Worm (Caenorhabditis elegans) whole organism, L1 larva: ENCODE measurements around the gene lrr-1.

Source experiments
- C34B4.2 ChIP-seq: sonication (generic microtip); optimal IDR thresholded peaks from 2 replicates; lab custom pipeline; 2017; ENCODE audit warnings: mild to moderate bottlenecking, missing genetic modification characterization, missing compliant biosample characterization
- F16B12.6 ChIP-seq: fragments of 150-350 bp; optimal IDR thresholded peaks from 2 replicates; lab custom pipeline; 2014; ENCODE audit warnings: missing biosample characterization, missing genetic modification characterization
- Y116A8C.19 ChIP-seq: sonication (generic microtip); optimal IDR thresholded peaks from 2 replicates; lab custom pipeline; 2016; ENCODE audit warnings: missing compliant biosample characterization, missing genetic modification characterization, borderline replicate concordance
- alr-1 ChIP-seq: fragments of 200-800 bp; sonication (Bioruptor generic); optimal IDR thresholded peaks from 2 replicates; lab custom pipeline; 2018; ENCODE audit warnings: borderline replicate concordance, mild to moderate bottlenecking, missing genetic modification characterization, missing compliant biosample characterization
- ama-1 ChIP-seq: fragments of 150-350 bp; optimal IDR thresholded peaks from 2 replicates; lab custom pipeline; 2014
- ceh-63 ChIP-seq: fragments of 200-800 bp; sonication (Bioruptor generic); optimal IDR thresholded peaks from 2 replicates; lab custom pipeline; 2018; ENCODE audit warnings: mild to moderate bottlenecking, missing genetic modification characterization, missing compliant biosample characterization
- ceh-8 ChIP-seq: fragments of 200-800 bp; sonication (Bioruptor generic); optimal IDR thresholded peaks from 2 replicates; lab custom pipeline; 2018; ENCODE audit warnings: mild to moderate bottlenecking, missing genetic modification characterization, moderate library complexity, missing compliant biosample characterization
- ceh-82 ChIP-seq, 3 experiments: fragments of 150-350 bp in 1 of 3; sonication (generic microtip) in 2 of 3; optimal IDR thresholded peaks; 2 replicates each; lab custom pipeline; 2014 to 2017; ENCODE audit warnings: missing biosample characterization in 3 of 3, missing genetic modification characterization in 3 of 3
- ceh-88 ChIP-seq: fragments of 200-800 bp; sonication (Bioruptor generic); IDR thresholded peaks from 2 replicates; pipeline ENCODE4 v1.3.6; 2022; ENCODE audit warnings: missing genetic modification characterization, missing compliant biosample characterization
- ceh-90 ChIP-seq: sonication (generic microtip); optimal IDR thresholded peaks from 2 replicates; lab custom pipeline; 2016; ENCODE audit warnings: missing genetic modification characterization, missing compliant biosample characterization
- dsc-1 ChIP-seq: sonication (generic microtip); optimal IDR thresholded peaks from 2 replicates; lab custom pipeline; 2016; ENCODE audit warnings: mild to moderate bottlenecking, missing genetic modification characterization, missing compliant biosample characterization
- efl-1 ChIP-seq, 4 experiments: fragments of 150-350 bp; optimal IDR thresholded peaks in 3 of 4; peaks in 1 of 4; 1 replicate in 1 of 4; 2 replicates in 3 of 4; lab custom pipeline; 2014; ENCODE audit warnings: missing biosample characterization in 2 of 4, missing genetic modification characterization in 2 of 4, missing genetic modification reagents in 2 of 4
- egl-13 ChIP-seq: sonication (generic microtip); optimal IDR thresholded peaks from 2 replicates; lab custom pipeline; 2016; ENCODE audit warnings: missing genotype, missing genetic modification reagents, missing genetic modification characterization, missing compliant biosample characterization
- elt-2 ChIP-seq: sonication (generic microtip); optimal IDR thresholded peaks from 2 replicates; lab custom pipeline; 2016; ENCODE audit warnings: missing genetic modification characterization, mild to moderate bottlenecking, inconsistent platforms, missing compliant biosample characterization, missing genetic modification reagents
- fkh-4 ChIP-seq: sonication (generic microtip); optimal IDR thresholded peaks from 2 replicates; lab custom pipeline; 2016; ENCODE audit warnings: missing compliant biosample characterization, missing genetic modification characterization, borderline replicate concordance
- fos-1 ChIP-seq: fragments of 150-350 bp; optimal IDR thresholded peaks from 2 replicates; lab custom pipeline; 2014; ENCODE audit warnings: missing biosample characterization, missing genetic modification characterization
- grh-1 ChIP-seq: fragments of 200-800 bp; sonication (Bioruptor generic); IDR thresholded peaks from 2 replicates; pipeline ENCODE4 v1.3.6; 2022; ENCODE audit warnings: missing genetic modification reagents, missing genetic modification characterization, missing compliant biosample characterization
- irx-1 ChIP-seq: sonication (generic microtip); optimal IDR thresholded peaks from 2 replicates; lab custom pipeline; 2016; ENCODE audit warnings: missing genetic modification characterization, missing compliant biosample characterization
- isw-1 ChIP-seq: fragments of 200-800 bp; sonication (Bioruptor generic); IDR thresholded peaks from 2 replicates; pipeline ENCODE4 v1.3.6; 2022; ENCODE audit warnings: missing genetic modification characterization, missing compliant biosample characterization
- lin-13 ChIP-seq: fragments of 150-350 bp; optimal IDR thresholded peaks from 2 replicates; lab custom pipeline; 2014; ENCODE audit warnings: missing biosample characterization, missing genetic modification reagents, missing genetic modification characterization
- lin-14 ChIP-seq: fragments of 200-800 bp; sonication (Bioruptor generic); optimal IDR thresholded peaks from 2 replicates; lab custom pipeline; 2018; ENCODE audit warnings: mild to moderate bottlenecking, missing genetic modification characterization, moderate library complexity, missing compliant biosample characterization
- lin-15B ChIP-seq: fragments of 150-350 bp; sonication (generic microtip); optimal IDR thresholded peaks from 3 replicates; lab custom pipeline; 2014; ENCODE audit warnings: missing biosample characterization, missing genetic modification characterization
- lin-39 ChIP-seq: fragments of 150-350 bp; optimal IDR thresholded peaks from 2 replicates; lab custom pipeline; 2014; ENCODE audit warnings: missing biosample characterization, missing genetic modification reagents, missing genetic modification characterization
- lir-3 ChIP-seq: sonication (generic microtip); optimal IDR thresholded peaks from 2 replicates; lab custom pipeline; 2016; ENCODE audit warnings: mild to moderate bottlenecking, missing genetic modification characterization, moderate library complexity, missing compliant biosample characterization; ENCODE audit not compliant: poor library complexity
- mdl-1 ChIP-seq, 2 experiments: fragments of 150-350 bp; optimal IDR thresholded peaks; 2 replicates each; lab custom pipeline; 2014 to 2017; ENCODE audit warnings: missing biosample characterization in 2 of 2, missing genetic modification characterization in 2 of 2, inconsistent platforms in 1 of 2
- mef-2 ChIP-seq: fragments of 150-350 bp; optimal IDR thresholded peaks from 2 replicates; lab custom pipeline; 2014; ENCODE audit warnings: missing biosample characterization, missing genetic modification characterization
- mep-1 ChIP-seq: fragments of 150-350 bp; optimal IDR thresholded peaks from 2 replicates; lab custom pipeline; 2014; ENCODE audit warnings: missing biosample characterization, missing genetic modification characterization
- nhr-11 ChIP-seq: fragments of 150-350 bp; optimal IDR thresholded peaks from 2 replicates; lab custom pipeline; 2014; ENCODE audit warnings: missing biosample characterization, missing genetic modification characterization
- nhr-19 ChIP-seq: fragments of 200-800 bp; sonication (Bioruptor generic); conservative IDR thresholded peaks from 2 replicates; pipeline ENCODE4 v1.3.6; 2022; ENCODE audit warnings: missing genetic modification characterization, missing compliant biosample characterization
- nhr-20 ChIP-seq: sonication (generic microtip); optimal IDR thresholded peaks from 2 replicates; lab custom pipeline; 2016; ENCODE audit warnings: mild to moderate bottlenecking, missing genetic modification characterization, missing compliant biosample characterization
- nhr-237 ChIP-seq: fragments of 150-350 bp; optimal IDR thresholded peaks from 2 replicates; lab custom pipeline; 2014; ENCODE audit warnings: missing biosample characterization, missing genetic modification characterization
- nhr-28 ChIP-seq: fragments of 150-350 bp; optimal IDR thresholded peaks from 2 replicates; lab custom pipeline; 2014; ENCODE audit warnings: missing biosample characterization, missing genetic modification characterization
- nhr-71 ChIP-seq: sonication (generic microtip); optimal IDR thresholded peaks from 2 replicates; lab custom pipeline; 2016; ENCODE audit warnings: mild to moderate bottlenecking, missing genetic modification characterization, moderate library complexity, missing compliant biosample characterization
- nhr-76 ChIP-seq: sonication (generic microtip); optimal IDR thresholded peaks from 2 replicates; lab custom pipeline; 2017; ENCODE audit warnings: missing biosample characterization, missing genetic modification characterization
- nhr-77 ChIP-seq: fragments of 150-350 bp; optimal IDR thresholded peaks from 2 replicates; lab custom pipeline; 2014; ENCODE audit warnings: missing biosample characterization, missing genetic modification characterization
- nhr-84 ChIP-seq: sonication (generic microtip); optimal IDR thresholded peaks from 2 replicates; lab custom pipeline; 2017; ENCODE audit warnings: missing biosample characterization, missing genetic modification characterization
- nhr-85 ChIP-seq: sonication (generic microtip); peaks from one replicate; lab custom pipeline; 2016; ENCODE audit warnings: missing genetic modification characterization, inconsistent platforms, missing compliant biosample characterization
- nhr-90 ChIP-seq: sonication (generic microtip); optimal IDR thresholded peaks from 2 replicates; lab custom pipeline; 2016; ENCODE audit warnings: mild to moderate bottlenecking, missing genetic modification characterization, missing compliant biosample characterization; ENCODE audit not compliant: poor library complexity
- pag-3 ChIP-seq: sonication (generic microtip); optimal IDR thresholded peaks from 2 replicates; lab custom pipeline; 2017; ENCODE audit warnings: missing genetic modification characterization, mild to moderate bottlenecking, missing compliant biosample characterization, antibody characterized with exemption, borderline replicate concordance; ENCODE audit not compliant: insufficient read depth
- rnt-1 ChIP-seq: sonication (generic microtip); optimal IDR thresholded peaks from 2 replicates; lab custom pipeline; 2016; ENCODE audit warnings: mild to moderate bottlenecking, missing genetic modification characterization, moderate library complexity, missing compliant biosample characterization
- skn-1 ChIP-seq: fragments of 150-350 bp; optimal IDR thresholded peaks from 2 replicates; lab custom pipeline; 2014; ENCODE audit warnings: missing biosample characterization, missing genetic modification characterization
- sptf-1 ChIP-seq: fragments of 150-350 bp; optimal IDR thresholded peaks from 2 replicates; lab custom pipeline; 2014; ENCODE audit warnings: missing biosample characterization, missing genetic modification characterization
- sup-37 ChIP-seq: fragments of 200-800 bp; sonication (Bioruptor generic); optimal IDR thresholded peaks from 2 replicates; lab custom pipeline; 2018; ENCODE audit warnings: mild to moderate bottlenecking, missing genetic modification characterization, missing compliant biosample characterization
- vab-15 ChIP-seq: sonication (generic microtip); optimal IDR thresholded peaks from 2 replicates; lab custom pipeline; 2017; ENCODE audit warnings: missing genotype, mild to moderate bottlenecking, missing genetic modification characterization, missing compliant biosample characterization
- xbp-1 ChIP-seq: sonication (generic microtip); optimal IDR thresholded peaks from 2 replicates; lab custom pipeline; 2016; ENCODE audit warnings: missing genetic modification characterization, missing compliant biosample characterization
- zag-1 ChIP-seq: fragments of 150-350 bp; optimal IDR thresholded peaks from 2 replicates; lab custom pipeline; 2014; ENCODE audit warnings: missing biosample characterization, missing genetic modification characterization
- zip-4 ChIP-seq: fragments of 200-800 bp; sonication (Bioruptor generic); optimal IDR thresholded peaks from 2 replicates; lab custom pipeline; 2018; ENCODE audit warnings: mild to moderate bottlenecking, missing genetic modification characterization, moderate library complexity, missing compliant biosample characterization
- ztf-4 ChIP-seq: fragments of 150-350 bp; optimal IDR thresholded peaks from 2 replicates; lab custom pipeline; 2014; ENCODE audit warnings: missing biosample characterization, missing genetic modification characterization

Gene lrr-1

DNA sequence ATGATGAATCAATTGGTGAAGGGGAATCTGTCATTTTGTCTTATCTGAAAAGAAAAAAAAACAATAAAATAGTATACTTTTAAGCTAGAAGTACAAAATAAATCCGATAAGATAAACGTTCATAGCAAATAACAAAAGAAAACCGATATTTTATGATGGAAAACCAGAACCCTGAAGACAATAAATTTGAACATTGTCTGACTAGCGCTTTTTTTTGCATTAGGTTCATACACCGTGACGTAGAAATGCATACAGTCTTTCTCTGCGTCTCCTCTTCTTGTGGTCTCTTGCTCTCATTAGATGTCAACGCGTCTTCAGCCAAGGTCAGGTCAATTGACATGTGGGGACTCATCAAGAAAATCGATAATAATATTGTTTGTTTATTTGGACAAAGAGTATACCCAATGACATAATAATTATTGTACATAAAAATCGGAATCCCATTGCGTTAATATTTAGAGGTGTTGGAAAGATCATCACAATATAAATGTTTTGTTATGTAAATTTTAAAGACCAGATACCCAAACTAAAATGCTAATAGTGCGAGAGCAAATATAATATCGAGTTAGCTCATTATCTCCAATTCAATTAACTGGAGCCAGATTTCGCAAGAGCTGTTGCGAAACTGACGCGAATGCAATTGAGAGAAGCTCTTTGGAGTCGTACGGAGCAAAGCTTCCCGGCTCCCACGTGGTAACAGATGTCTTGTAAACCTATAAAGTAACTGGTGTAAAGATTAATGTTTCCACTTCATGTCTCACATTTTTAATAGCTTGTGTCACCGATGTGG, 45.1 kb upstream of the lrr-1 start, which contains the start of gene dsh-2 (continued):
- peak; percentile 62 for TF ChIP-seq nhr-71
- no peak for TF ChIP-seq sup-37 (GFP tag; lab: Kevin White, UChicago)
- TF ChIP-seq pag-3 (tag; lab: Kevin White, UChicago) = no peak
- TF ChIP-seq skn-1 (tag; lab: Kevin White, UChicago) = peak; percentile 9
- no peak for TF ChIP-seq vab-15 (tag; lab: Kevin White, UChicago)
- TF ChIP-seq F16B12.6 (tag; lab: Kevin White, UChicago) = peak; percentile 83
- peak; percentile 13 for TF ChIP-seq lin-15B
- peak; percentile 17 for TF ChIP-seq lir-3
- no peak for TF ChIP-seq nhr-76
- TF ChIP-seq ceh-88 (GFP tag; lab: Robert Waterston, UW) = no peak
- TF ChIP-seq rnt-1 = peak; percentile 45
- TF ChIP-seq sptf-1 (tag; lab: Kevin White, UChicago) = no peak
- peak in 1 of 3 experiments; percentile 15 for TF ChIP-seq ceh-82 (tag; optimal IDR thresholded peaks at IDR 0.05; lab: Kevin White, UChicago)
- TF ChIP-seq nhr-84 (tag; lab: Kevin White, UChicago) = no peak
- TF ChIP-seq fkh-4 = no peak
- peak; percentile 30 for TF ChIP-seq nhr-19 (GFP tag; lab: Robert Waterston, UW)
- TF ChIP-seq lin-13 = peak; percentile 32
- no peak for TF ChIP-seq mef-2 (tag; lab: Kevin White, UChicago)
- no peak for TF ChIP-seq C34B4.2
- peak; percentile 10 for TF ChIP-seq ceh-90
- TF ChIP-seq nhr-237 = no peak
- TF ChIP-seq nhr-77 = peak; percentile 32
- TF ChIP-seq grh-1 (GFP tag; lab: Robert Waterston, UW) = peak; percentile 35; the same call in 1 of the 2 replicates
- TF ChIP-seq nhr-90 (tag; lab: Kevin White, UChicago) = peak; percentile 63
- peak; percentile 42 for TF ChIP-seq xbp-1 (tag; lab: Kevin White, UChicago)
- peak; percentile 91 for TF ChIP-seq nhr-85 (tag; lab: Kevin White, UChicago)
- TF ChIP-seq Y116A8C.19 (tag; lab: Kevin White, UChicago) = no peak
- TF ChIP-seq fos-1 = no peak
- TF ChIP-seq irx-1 (tag; lab: Kevin White, UChicago) = no peak
- TF ChIP-seq dsc-1 (tag; lab: Kevin White, UChicago) = no peak
- TF ChIP-seq nhr-20 (tag; lab: Kevin White, UChicago) = peak; percentile 70
- no peak for TF ChIP-seq nhr-28 (tag; lab: Kevin White, UChicago)
- no peak for TF ChIP-seq isw-1
- peak in 1 of 2 experiments; percentile 62 for TF ChIP-seq mdl-1 (tag; optimal IDR thresholded peaks at IDR 0.05; lab: Kevin White, UChicago)
- no peak for TF ChIP-seq lin-39 (tag; lab: Kevin White, UChicago)
- peak; percentile 72 to 82 for TF ChIP-seq efl-1 (optimal IDR thresholded peaks at IDR 0.05; lab: Kevin White, UChicago)
- peak; percentile 82 to 98 for TF ChIP-seq efl-1 (GFP tag; optimal IDR thresholded peaks at IDR 0.05 in 1 of 2; lab: Kevin White, UChicago)
- TF ChIP-seq zag-1 (tag; lab: Kevin White, UChicago) = no peak
- TF ChIP-seq ceh-8 (GFP tag; lab: Kevin White, UChicago) = no peak
- TF ChIP-seq elt-2 (tag; lab: Kevin White, UChicago) = peak; percentile 84
- TF ChIP-seq ceh-63 (GFP tag; lab: Kevin White, UChicago) = no peak
- peak; percentile 21 for TF ChIP-seq ztf-4
- TF ChIP-seq ama-1 = no peak
- no peak for TF ChIP-seq zip-4 (GFP tag; lab: Kevin White, UChicago)
- TF ChIP-seq lin-14 (GFP tag; lab: Kevin White, UChicago) = peak; percentile 64
- TF ChIP-seq alr-1 (tag; lab: Kevin White, UChicago) = no peak
- no peak for TF ChIP-seq egl-13 (tag; lab: Kevin White, UChicago)
- TF ChIP-seq nhr-11 (tag; lab: Kevin White, UChicago) = no peak
- peak; percentile 91 for TF ChIP-seq mep-1 (tag; lab: Kevin White, UChicago)
